Worm (Caenorhabditis elegans) whole organism, midembryonic: ENCODE measurements around the gene trap-4.

Experiments
- T22C8.4 ChIP-seq: fragments of 200-800 bp; sonication (Bioruptor generic); IDR thresholded peaks from 2 replicates; pipeline ENCODE4 v1.3.6; 2022; ENCODE audit warnings: missing genetic modification characterization, missing compliant biosample characterization
- cog-1 ChIP-seq: sonication (generic microtip); optimal IDR thresholded peaks from 2 replicates; lab custom pipeline; 2016; ENCODE audit warnings: missing genetic modification characterization, missing compliant biosample characterization
- flt-1 ChIP-seq: fragments of 200-800 bp; sonication (Bioruptor generic); IDR thresholded peaks from 2 replicates; pipeline ENCODE4 v1.3.6; 2022; ENCODE audit warnings: missing genetic modification characterization, missing compliant biosample characterization
- klf-2 ChIP-seq: fragments of 200-800 bp; sonication (Bioruptor generic); conservative IDR thresholded peaks from 2 replicates; pipeline ENCODE4 v1.3.6; 2022; ENCODE audit warnings: missing genetic modification reagents, missing genetic modification characterization, missing compliant biosample characterization
- med-1 ChIP-seq: sonication (generic microtip); optimal IDR thresholded peaks from 2 replicates; lab custom pipeline; 2017; ENCODE audit warnings: missing genetic modification characterization, mild to moderate bottlenecking, missing compliant biosample characterization, antibody characterized with exemption, missing genetic modification reagents; ENCODE audit not compliant: insufficient read depth
- ref-1 ChIP-seq: fragments of 200-800 bp; sonication (Bioruptor generic); conservative IDR thresholded peaks from 2 replicates; pipeline ENCODE4 v1.3.6; 2022; ENCODE audit warnings: missing genetic modification reagents, missing genetic modification characterization, missing compliant biosample characterization
- tab-1 ChIP-seq: fragments of 200-800 bp; sonication (Bioruptor generic); IDR thresholded peaks from 2 replicates; pipeline ENCODE4 v1.3.6; 2022; ENCODE audit warnings: missing genetic modification characterization, missing compliant biosample characterization
- ztf-23 ChIP-seq: fragments of 200-800 bp; sonication (Bioruptor generic); IDR thresholded peaks from 2 replicates; pipeline ENCODE4 v1.3.6; 2022; ENCODE audit warnings: missing genetic modification reagents, missing genetic modification characterization, missing compliant biosample characterization
- ztf-29 ChIP-seq: fragments of 200-800 bp; sonication (Bioruptor generic); IDR thresholded peaks from 2 replicates; pipeline ENCODE4 v1.3.6; 2022; ENCODE audit warnings: missing genetic modification reagents, missing genetic modification characterization, missing compliant biosample characterization

DNA sequence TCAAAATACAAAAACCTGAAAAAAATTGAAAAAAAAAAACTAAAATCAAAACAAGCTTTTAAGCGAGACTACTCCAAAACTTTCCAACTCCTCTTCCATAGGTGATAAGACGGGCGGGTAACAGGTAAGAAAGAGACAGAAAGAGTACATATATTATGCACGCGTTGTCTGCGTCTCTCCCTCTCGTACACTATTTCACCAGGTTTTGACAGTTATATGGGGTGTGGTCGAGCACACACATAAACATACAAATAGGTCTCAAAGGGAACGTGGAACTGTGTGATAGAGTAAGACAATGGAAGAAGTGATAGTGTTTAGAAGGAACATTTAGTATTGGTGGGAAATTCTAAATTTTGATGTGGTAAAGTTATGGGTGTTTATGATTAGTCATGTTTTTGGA, 39.0 kb upstream of the trap-4 start:
- no peak for TF ChIP-seq cog-1
- TF ChIP-seq flt-1, result no peak
- TF ChIP-seq tab-1 (GFP tag; lab: Robert Waterston, UW), result no peak
- no peak for TF ChIP-seq klf-2 (GFP tag; lab: Robert Waterston, UW)
- TF ChIP-seq ztf-29, result no peak
- TF ChIP-seq ref-1 (GFP tag; lab: Robert Waterston, UW), result no peak
- TF ChIP-seq T22C8.4 (GFP tag; lab: Robert Waterston, UW), result no peak
- no peak for TF ChIP-seq ztf-23
- no peak for TF ChIP-seq med-1 (GFP tag; lab: Kevin White, UChicago)
